Fruit fly (Drosophila melanogaster) S2 (cell line): Measurements from ENCODE around the gene Rbfox1.

Experiments
- CG8478 ChIP-seq: fragments of >200 bp; optimal IDR thresholded peaks from 2 replicates; lab custom pipeline; 2018
- CTCF ChIP-seq, 2 experiments: fragments of >200 bp; optimal IDR thresholded peaks; 2 replicates each; lab custom pipeline; 2018

- TF ChIP-seq CG8478, result no peak
- TF ChIP-seq CTCF (optimal IDR thresholded peaks at IDR 0.05; lab: Kevin White, UChicago), result no peak
These were observed 142.3 kb downstream of the Rbfox1 start, which contains the start of gene CG42521 for dm6 chr3L:10623476-10623875.
